Worm (Caenorhabditis elegans) whole organism, L1 larva: ENCODE data around the gene Y62H9A.3.

Source experiments
- C04F5.9 ChIP-seq: sonication (generic microtip); optimal IDR thresholded peaks from 2 replicates; lab custom pipeline; 2016; ENCODE audit warnings: missing genetic modification characterization, missing compliant biosample characterization
- C16A3.4 ChIP-seq: fragments of 150-350 bp; optimal IDR thresholded peaks from 2 replicates; lab custom pipeline; 2014; ENCODE audit warnings: missing biosample characterization, missing genetic modification characterization
- F16B12.6 ChIP-seq: fragments of 150-350 bp; optimal IDR thresholded peaks from 2 replicates; lab custom pipeline; 2014; ENCODE audit warnings: missing biosample characterization, missing genetic modification characterization
- aha-1 ChIP-seq: fragments of 150-350 bp; optimal IDR thresholded peaks from 2 replicates; lab custom pipeline; 2014; ENCODE audit warnings: missing biosample characterization, missing genetic modification characterization
- alr-1 ChIP-seq: fragments of 200-800 bp; sonication (Bioruptor generic); optimal IDR thresholded peaks from 2 replicates; lab custom pipeline; 2018; ENCODE audit warnings: borderline replicate concordance, mild to moderate bottlenecking, missing genetic modification characterization, missing compliant biosample characterization
- ama-1 ChIP-seq: fragments of 150-350 bp; optimal IDR thresholded peaks from 2 replicates; lab custom pipeline; 2014
- ceh-63 ChIP-seq: fragments of 200-800 bp; sonication (Bioruptor generic); optimal IDR thresholded peaks from 2 replicates; lab custom pipeline; 2018; ENCODE audit warnings: mild to moderate bottlenecking, missing genetic modification characterization, missing compliant biosample characterization
- ceh-82 ChIP-seq, 3 experiments: fragments of 150-350 bp in 1 of 3; sonication (generic microtip) in 2 of 3; optimal IDR thresholded peaks; 2 replicates each; lab custom pipeline; 2014 to 2017; ENCODE audit warnings: missing biosample characterization in 3 of 3, missing genetic modification characterization in 3 of 3
- ceh-90 ChIP-seq: sonication (generic microtip); optimal IDR thresholded peaks from 2 replicates; lab custom pipeline; 2016; ENCODE audit warnings: missing genetic modification characterization, missing compliant biosample characterization
- dsc-1 ChIP-seq: sonication (generic microtip); optimal IDR thresholded peaks from 2 replicates; lab custom pipeline; 2016; ENCODE audit warnings: mild to moderate bottlenecking, missing genetic modification characterization, missing compliant biosample characterization
- elt-3 ChIP-seq, 6 experiments: fragments of 150-350 bp in 1 of 6; sonication (generic microtip); optimal IDR thresholded peaks; 2 replicates each; lab custom pipeline; 2017 to 2018; ENCODE audit warnings: missing biosample characterization in 6 of 6, missing genetic modification characterization in 6 of 6, inconsistent platforms in 1 of 6
- ets-5 ChIP-seq: fragments of 200-800 bp; sonication (Bioruptor generic); IDR thresholded peaks from 2 replicates; pipeline ENCODE4 v1.3.6; 2022; ENCODE audit warnings: missing genetic modification characterization, missing compliant biosample characterization
- fkh-10 ChIP-seq: sonication (generic microtip); optimal IDR thresholded peaks from 2 replicates; lab custom pipeline; 2017; ENCODE audit warnings: missing biosample characterization, missing genetic modification reagents, missing genetic modification characterization
- fkh-4 ChIP-seq: sonication (generic microtip); optimal IDR thresholded peaks from 2 replicates; lab custom pipeline; 2016; ENCODE audit warnings: missing compliant biosample characterization, missing genetic modification characterization, borderline replicate concordance
- fkh-8 ChIP-seq: sonication (generic microtip); optimal IDR thresholded peaks from 2 replicates; lab custom pipeline; 2016; ENCODE audit warnings: mild to moderate bottlenecking, missing genetic modification characterization, missing compliant biosample characterization
- grh-1 ChIP-seq: fragments of 200-800 bp; sonication (Bioruptor generic); IDR thresholded peaks from 2 replicates; pipeline ENCODE4 v1.3.6; 2022; ENCODE audit warnings: missing genetic modification reagents, missing genetic modification characterization, missing compliant biosample characterization
- hlh-17 ChIP-seq: fragments of 200-800 bp; sonication (Bioruptor generic); optimal IDR thresholded peaks from 2 replicates; lab custom pipeline; 2018; ENCODE audit warnings: missing genetic modification characterization, mild to moderate bottlenecking, missing compliant biosample characterization, moderate library complexity, borderline replicate concordance
- hlh-4 ChIP-seq: sonication (generic microtip); optimal IDR thresholded peaks from 2 replicates; lab custom pipeline; 2016; ENCODE audit warnings: mild to moderate bottlenecking, missing genetic modification characterization, missing compliant biosample characterization
- irx-1 ChIP-seq: sonication (generic microtip); optimal IDR thresholded peaks from 2 replicates; lab custom pipeline; 2016; ENCODE audit warnings: missing genetic modification characterization, missing compliant biosample characterization
- isw-1 ChIP-seq: fragments of 200-800 bp; sonication (Bioruptor generic); IDR thresholded peaks from 2 replicates; pipeline ENCODE4 v1.3.6; 2022; ENCODE audit warnings: missing genetic modification characterization, missing compliant biosample characterization
- jun-1 ChIP-seq: fragments of 150-350 bp; optimal IDR thresholded peaks from 2 replicates; lab custom pipeline; 2014; ENCODE audit warnings: missing biosample characterization, missing genetic modification reagents, missing genetic modification characterization
- lin-14 ChIP-seq: fragments of 200-800 bp; sonication (Bioruptor generic); optimal IDR thresholded peaks from 2 replicates; lab custom pipeline; 2018; ENCODE audit warnings: mild to moderate bottlenecking, missing genetic modification characterization, moderate library complexity, missing compliant biosample characterization
- lin-15B ChIP-seq: fragments of 150-350 bp; sonication (generic microtip); optimal IDR thresholded peaks from 3 replicates; lab custom pipeline; 2014; ENCODE audit warnings: missing biosample characterization, missing genetic modification characterization
- lin-35 ChIP-seq, 2 experiments: fragments of 150-350 bp; optimal IDR thresholded peaks; 2 replicates each; lab custom pipeline; 2014; ENCODE audit warnings: missing biosample characterization in 2 of 2, missing genetic modification characterization in 2 of 2, missing genetic modification reagents in 2 of 2
- mdl-1 ChIP-seq, 2 experiments: fragments of 150-350 bp; optimal IDR thresholded peaks; 2 replicates each; lab custom pipeline; 2014 to 2017; ENCODE audit warnings: missing biosample characterization in 2 of 2, missing genetic modification characterization in 2 of 2, inconsistent platforms in 1 of 2
- mef-2 ChIP-seq: fragments of 150-350 bp; optimal IDR thresholded peaks from 2 replicates; lab custom pipeline; 2014; ENCODE audit warnings: missing biosample characterization, missing genetic modification characterization
- nhr-12 ChIP-seq: sonication (generic microtip); optimal IDR thresholded peaks from 2 replicates; lab custom pipeline; 2017; ENCODE audit warnings: missing biosample characterization, missing genetic modification characterization
- nhr-19 ChIP-seq: fragments of 200-800 bp; sonication (Bioruptor generic); conservative IDR thresholded peaks from 2 replicates; pipeline ENCODE4 v1.3.6; 2022; ENCODE audit warnings: missing genetic modification characterization, missing compliant biosample characterization
- nhr-20 ChIP-seq: sonication (generic microtip); optimal IDR thresholded peaks from 2 replicates; lab custom pipeline; 2016; ENCODE audit warnings: mild to moderate bottlenecking, missing genetic modification characterization, missing compliant biosample characterization
- nhr-47 ChIP-seq: sonication (generic microtip); optimal IDR thresholded peaks from 2 replicates; lab custom pipeline; 2016; ENCODE audit warnings: mild to moderate bottlenecking, missing genetic modification characterization, moderate library complexity, missing compliant biosample characterization
- nhr-77 ChIP-seq: fragments of 150-350 bp; optimal IDR thresholded peaks from 2 replicates; lab custom pipeline; 2014; ENCODE audit warnings: missing biosample characterization, missing genetic modification characterization
- nhr-90 ChIP-seq: sonication (generic microtip); optimal IDR thresholded peaks from 2 replicates; lab custom pipeline; 2016; ENCODE audit warnings: mild to moderate bottlenecking, missing genetic modification characterization, missing compliant biosample characterization; ENCODE audit not compliant: poor library complexity
- skn-1 ChIP-seq: fragments of 150-350 bp; optimal IDR thresholded peaks from 2 replicates; lab custom pipeline; 2014; ENCODE audit warnings: missing biosample characterization, missing genetic modification characterization
- sox-4 ChIP-seq: sonication (generic microtip); optimal IDR thresholded peaks from 2 replicates; lab custom pipeline; 2016; ENCODE audit warnings: missing genetic modification characterization, missing compliant biosample characterization
- sup-37 ChIP-seq: fragments of 200-800 bp; sonication (Bioruptor generic); optimal IDR thresholded peaks from 2 replicates; lab custom pipeline; 2018; ENCODE audit warnings: mild to moderate bottlenecking, missing genetic modification characterization, missing compliant biosample characterization
- tbx-2 ChIP-seq: sonication (generic microtip); optimal IDR thresholded peaks from 2 replicates; lab custom pipeline; 2016; ENCODE audit warnings: missing genetic modification characterization, missing compliant biosample characterization
- tlp-1 ChIP-seq: fragments of 150-350 bp; optimal IDR thresholded peaks from 2 replicates; lab custom pipeline; 2014; ENCODE audit warnings: missing biosample characterization, missing genetic modification characterization
- unc-130 ChIP-seq: fragments of 150-350 bp; optimal IDR thresholded peaks from 2 replicates; lab custom pipeline; 2017; ENCODE audit warnings: missing biosample characterization, missing genetic modification characterization, inconsistent platforms
- unc-30 ChIP-seq: sonication (generic microtip); optimal IDR thresholded peaks from 2 replicates; lab custom pipeline; 2017; ENCODE audit warnings: missing biosample characterization, missing genetic modification characterization
- unc-62 ChIP-seq: fragments of 150-350 bp; optimal IDR thresholded peaks from 2 replicates; lab custom pipeline; 2014; ENCODE audit warnings: missing biosample characterization, missing genetic modification reagents, missing genetic modification characterization
- unc-86 ChIP-seq: sonication (generic microtip); optimal IDR thresholded peaks from 2 replicates; lab custom pipeline; 2016; ENCODE audit warnings: missing genetic modification characterization, missing compliant biosample characterization
- xbp-1 ChIP-seq: sonication (generic microtip); optimal IDR thresholded peaks from 2 replicates; lab custom pipeline; 2016; ENCODE audit warnings: missing genetic modification characterization, missing compliant biosample characterization
- zag-1 ChIP-seq: fragments of 150-350 bp; optimal IDR thresholded peaks from 2 replicates; lab custom pipeline; 2014; ENCODE audit warnings: missing biosample characterization, missing genetic modification characterization
- zip-4 ChIP-seq: fragments of 200-800 bp; sonication (Bioruptor generic); optimal IDR thresholded peaks from 2 replicates; lab custom pipeline; 2018; ENCODE audit warnings: mild to moderate bottlenecking, missing genetic modification characterization, moderate library complexity, missing compliant biosample characterization
- ztf-4 ChIP-seq: fragments of 150-350 bp; optimal IDR thresholded peaks from 2 replicates; lab custom pipeline; 2014; ENCODE audit warnings: missing biosample characterization, missing genetic modification characterization

Y62H9A.3 gene

ce11 chrX:11879871-11880270, at the start of gene Y62H9A.3, which contains the start of gene Y62H9A.4:
Gene Y62H9A.3 (minus strand): TSS chrX:11879971.
Gene Y62H9A.4 (plus strand): TSS chrX:11880126.
- TF ChIP-seq fkh-4 (tag; lab: Kevin White, UChicago) (no peak), ceh-90 (tag; lab: Kevin White, UChicago) (no peak), C16A3.4 (no peak), jun-1 (tag; lab: Kevin White, UChicago) (no peak), ztf-4 (no peak), nhr-47 (tag; lab: Kevin White, UChicago) (no peak), nhr-77 (no peak), ceh-63 (GFP tag; lab: Kevin White, UChicago) (no peak), fkh-8 (tag; lab: Kevin White, UChicago) (no peak), tlp-1 (tag; lab: Kevin White, UChicago) (no peak), unc-130 (tag; lab: Kevin White, UChicago) (no peak), ama-1 (lab: Kevin White, UChicago) (no peak), nhr-90 (tag; lab: Kevin White, UChicago) (no peak), unc-86 (no peak), lin-14 (GFP tag; lab: Kevin White, UChicago) (no peak), grh-1 (GFP tag; lab: Robert Waterston, UW) (no peak), C04F5.9 (tag; lab: Kevin White, UChicago) (no peak), mdl-1 (tag; optimal IDR thresholded peaks at IDR 0.05; lab: Kevin White, UChicago) (no peak), irx-1 (tag; lab: Kevin White, UChicago) (no peak)

ce11 chrX:11927585-11927984, 47.8 kb upstream of the Y62H9A.3 start, which contains the start of gene F55G7.4:
Gene F55G7.4 (plus strand): TSS chrX:11927885.
- TF ChIP-seq unc-30 (tag; lab: Kevin White, UChicago) (no peak), alr-1 (tag; lab: Kevin White, UChicago) (no peak), aha-1 (tag; lab: Kevin White, UChicago) (no peak), unc-62 (GFP tag; lab: Kevin White, UChicago) (no peak), zag-1 (no peak)

- TF ChIP-seq mef-2 (tag; lab: Kevin White, UChicago) (no peak), skn-1 (tag; lab: Kevin White, UChicago) (no peak), ztf-4 (no peak), jun-1 (tag; lab: Kevin White, UChicago) (no peak)
Observed at ce11 chrX:11925243-11925642, 45.5 kb upstream of the Y62H9A.3 start.

ce11 chrX:11924158-11924557, 44.4 kb upstream of the Y62H9A.3 start, which contains the start of gene F55G7.1:
Gene F55G7.1 (plus strand): TSS chrX:11924433.
- no peak for TF ChIP-seq aha-1 (tag; lab: Kevin White, UChicago)
- TF ChIP-seq hlh-4 (tag; lab: Kevin White, UChicago), result no peak
- peak; percentile 78 for TF ChIP-seq jun-1 (tag; lab: Kevin White, UChicago)
- TF ChIP-seq lin-15B (tag; lab: Kevin White, UChicago), result no peak
- TF ChIP-seq F16B12.6 (tag; lab: Kevin White, UChicago), result no peak
- peak; percentile 77 for TF ChIP-seq nhr-47 (tag; lab: Kevin White, UChicago)
- peak; percentile 3 for TF ChIP-seq nhr-77
- TF ChIP-seq ztf-4, result peak; percentile 31
- peak; percentile 61 for TF ChIP-seq nhr-19 (GFP tag; lab: Robert Waterston, UW)
- TF ChIP-seq fkh-10 (GFP tag; lab: Kevin White, UChicago), result no peak
- TF ChIP-seq mdl-1 (tag; optimal IDR thresholded peaks at IDR 0.05; lab: Kevin White, UChicago), result no peak
- TF ChIP-seq sox-4, result no peak
- TF ChIP-seq dsc-1 (tag; lab: Kevin White, UChicago), result peak; percentile 71
- TF ChIP-seq tbx-2, result peak; percentile 56
- TF ChIP-seq nhr-90 (tag; lab: Kevin White, UChicago), result peak; percentile 72
- no peak for TF ChIP-seq ets-5
- no peak for TF ChIP-seq hlh-17 (GFP tag; lab: Kevin White, UChicago)
- TF ChIP-seq sup-37 (GFP tag; lab: Kevin White, UChicago), result no peak
- TF ChIP-seq unc-62 (GFP tag; lab: Kevin White, UChicago), result no peak
- TF ChIP-seq ceh-90 (tag; lab: Kevin White, UChicago), result no peak
- peak; percentile 52 for TF ChIP-seq nhr-20 (tag; lab: Kevin White, UChicago)
- no peak for TF ChIP-seq fkh-4 (tag; lab: Kevin White, UChicago)
- TF ChIP-seq unc-30 (tag; lab: Kevin White, UChicago), result no peak
- peak in 2 of 3 experiments; percentile 17 to 54 for TF ChIP-seq ceh-82 (tag; optimal IDR thresholded peaks at IDR 0.05; lab: Kevin White, UChicago)
- TF ChIP-seq xbp-1 (tag; lab: Kevin White, UChicago), result peak; percentile 44
- TF ChIP-seq grh-1 (GFP tag; lab: Robert Waterston, UW), result no peak
- peak in 4 of 6 experiments; percentile 23 to 38 (median 26) for TF ChIP-seq elt-3 (tag; optimal IDR thresholded peaks at IDR 0.05; lab: Kevin White, UChicago)
- TF ChIP-seq isw-1 (GFP tag; lab: Robert Waterston, UW), result no peak
- peak; percentile 52 for TF ChIP-seq C16A3.4
- TF ChIP-seq lin-35 (GFP tag; optimal IDR thresholded peaks at IDR 0.05; lab: Kevin White, UChicago), result peak in 1 of 2 experiments; percentile 67
- no peak for TF ChIP-seq nhr-12 (tag; lab: Kevin White, UChicago)
- peak; percentile 41 for TF ChIP-seq zip-4 (GFP tag; lab: Kevin White, UChicago)
- TF ChIP-seq lin-14 (GFP tag; lab: Kevin White, UChicago), result peak; percentile 51
